Fruit fly (Drosophila melanogaster) whole organism, wandering third instar larva: ENCODE measurements around the gene Vm26Ab.

ENCODE experiments used
- Abd-B ChIP-seq: fragments of >200 bp; optimal IDR thresholded peaks from 2 replicates; lab custom pipeline; 2017; ENCODE audit warnings: missing biosample characterization, missing genetic modification characterization
- CG32264 ChIP-seq: fragments of 200-800 bp; sonication (Bioruptor generic); optimal IDR thresholded peaks from 2 replicates; lab custom pipeline; 2016; ENCODE audit warnings: missing biosample characterization, missing genetic modification characterization
- CG9705 ChIP-seq: fragments of 200-800 bp; sonication (Bioruptor generic); optimal IDR thresholded peaks from 2 replicates; lab custom pipeline; 2018; ENCODE audit warnings: missing biosample characterization, mild to moderate bottlenecking, missing genetic modification characterization
- CrebA ChIP-seq: fragments of 200-800 bp; sonication (Bioruptor generic); optimal IDR thresholded peaks from 2 replicates; lab custom pipeline; 2016; ENCODE audit warnings: missing biosample characterization, mild to moderate bottlenecking, missing genetic modification characterization, borderline replicate concordance
- Dfd ChIP-seq: fragments of >200 bp; optimal IDR thresholded peaks from 2 replicates; lab custom pipeline; 2017; ENCODE audit warnings: missing biosample characterization, missing genetic modification characterization
- Dif ChIP-seq: fragments of 200-275, 200-300 bp; sonication (Bioruptor generic); optimal IDR thresholded peaks from 2 replicates; lab custom pipeline; 2018; ENCODE audit warnings: missing biosample characterization, missing genetic modification characterization; ENCODE audit not compliant: partially characterized antibody
- GATAd ChIP-seq: sonication (Bioruptor generic); optimal IDR thresholded peaks from 2 replicates; lab custom pipeline; 2016; ENCODE audit warnings: missing biosample characterization, missing genetic modification characterization
- HLH106 ChIP-seq: fragments of 200-800 bp; optimal IDR thresholded peaks from 3 replicates; lab custom pipeline; 2019; ENCODE audit warnings: missing biosample characterization, mild to moderate bottlenecking, missing genetic modification characterization, moderate library complexity
- Hnf4 ChIP-seq: fragments of 200-800 bp; sonication (Bioruptor generic); optimal IDR thresholded peaks from 2 replicates; lab custom pipeline; 2016; ENCODE audit warnings: missing biosample characterization, mild to moderate bottlenecking, missing genetic modification characterization
- Hr78 ChIP-seq: fragments of >200 bp; optimal IDR thresholded peaks from 2 replicates; lab custom pipeline; 2017; ENCODE audit warnings: missing biosample characterization, missing genetic modification characterization
- Hr83 ChIP-seq: fragments of 200-300 bp; sonication (Bioruptor generic); optimal IDR thresholded peaks from 2 replicates; lab custom pipeline; 2016; ENCODE audit warnings: missing biosample characterization, mild to moderate bottlenecking, missing genetic modification characterization, moderate library complexity; ENCODE audit not compliant: poor library complexity, severe bottlenecking
- Jra ChIP-seq: sonication (Bioruptor generic); optimal IDR thresholded peaks from 2 replicates; lab custom pipeline; 2016; ENCODE audit warnings: missing biosample characterization, missing genetic modification characterization
- Mio ChIP-seq: sonication (Bioruptor generic); optimal IDR thresholded peaks from 2 replicates; lab custom pipeline; 2016; ENCODE audit warnings: missing biosample characterization, missing genetic modification characterization
- Myc ChIP-seq: fragments of >200 bp; optimal IDR thresholded peaks from 2 replicates; lab custom pipeline; 2017
- N ChIP-seq: fragments of >200 bp; optimal IDR thresholded peaks from 2 replicates; lab custom pipeline; 2018; ENCODE audit warnings: missing biosample characterization, missing external identifiers, missing genetic modification characterization
- OdsH ChIP-seq: fragments of 200-800 bp; sonication (Bioruptor generic); optimal IDR thresholded peaks from 2 replicates; lab custom pipeline; 2016; ENCODE audit warnings: missing biosample characterization, mild to moderate bottlenecking, missing genetic modification characterization
- Rel ChIP-seq, 2 experiments: fragments of 200-800 bp; sonication (Bioruptor generic) in 1 of 2; optimal IDR thresholded peaks; 2 replicates in 1 of 2; 3 replicates in 1 of 2; lab custom pipeline; 2016 to 2019; ENCODE audit warnings: mild to moderate bottlenecking in 2 of 2, missing biosample characterization in 2 of 2, missing genetic modification characterization in 2 of 2, moderate library complexity in 1 of 2
- Sp1 ChIP-seq: fragments of 200-800 bp; sonication (Bioruptor generic); optimal IDR thresholded peaks from 3 replicates; lab custom pipeline; 2019; ENCODE audit warnings: missing biosample characterization, mild to moderate bottlenecking, missing genetic modification characterization, moderate library complexity
- Vsx2 ChIP-seq: fragments of 200-300, 225-300 bp; sonication (Bioruptor generic); optimal IDR thresholded peaks from 2 replicates; lab custom pipeline; 2018; ENCODE audit warnings: missing biosample characterization, missing genetic modification characterization; ENCODE audit not compliant: partially characterized antibody
- br ChIP-seq: fragments of 200-800 bp; sonication (Bioruptor generic); optimal IDR thresholded peaks from 2 replicates; lab custom pipeline; 2016; ENCODE audit warnings: missing biosample characterization, missing genetic modification characterization
- brk ChIP-seq: fragments of 200-800 bp; sonication (Bioruptor generic); optimal IDR thresholded peaks from 2 replicates; lab custom pipeline; 2016; ENCODE audit warnings: missing biosample characterization, mild to moderate bottlenecking, missing genetic modification characterization
- dl ChIP-seq, 2 experiments: fragments of 175-275, 200-275 bp in 1 of 2; fragments of 200-275 bp in 1 of 2; sonication (Bioruptor generic); optimal IDR thresholded peaks; lab custom pipeline; 2018; ENCODE audit warnings: mild to moderate bottlenecking in 2 of 2, missing biosample characterization in 2 of 2, missing genetic modification characterization in 2 of 2, moderate library complexity in 2 of 2; ENCODE audit not compliant: partially characterized antibody in 2 of 2, insufficient read depth in 1 of 2
- dmrt93B ChIP-seq: fragments of 200-800 bp; sonication (Bioruptor generic); optimal IDR thresholded peaks from 2 replicates; lab custom pipeline; 2018; ENCODE audit warnings: missing biosample characterization, mild to moderate bottlenecking, missing genetic modification characterization
- dsf ChIP-seq: sonication (Bioruptor generic); optimal IDR thresholded peaks from 2 replicates; lab custom pipeline; 2016; ENCODE audit warnings: missing biosample characterization, missing genetic modification characterization, borderline replicate concordance
- ey ChIP-seq: fragments of 200-800 bp; sonication (Bioruptor generic); optimal IDR thresholded peaks from 2 replicates; lab custom pipeline; 2016; ENCODE audit warnings: missing biosample characterization, missing genetic modification characterization
- foxo ChIP-seq, 2 experiments: fragments of 200-800 bp; sonication (Bioruptor generic); optimal IDR thresholded peaks; 2 replicates in 1 of 2; 3 replicates in 1 of 2; lab custom pipeline; 2016 to 2017; ENCODE audit warnings: missing biosample characterization in 2 of 2, missing genetic modification characterization in 2 of 2
- fru ChIP-seq: fragments of 200-800 bp; sonication (Bioruptor generic); optimal IDR thresholded peaks from 3 replicates; lab custom pipeline; 2016; ENCODE audit warnings: missing biosample characterization, mild to moderate bottlenecking, missing genetic modification characterization
- h ChIP-seq: fragments of 200-800 bp; sonication (Bioruptor generic); optimal IDR thresholded peaks from 3 replicates; lab custom pipeline; 2016; ENCODE audit warnings: missing biosample characterization, mild to moderate bottlenecking, missing genetic modification characterization
- jim ChIP-seq: fragments of 175-275, 200-325 bp; sonication (Bioruptor generic); optimal IDR thresholded peaks from 2 replicates; lab custom pipeline; 2016; ENCODE audit warnings: missing biosample characterization, mild to moderate bottlenecking, missing genetic modification characterization
- lola ChIP-seq: fragments of >200 bp; optimal IDR thresholded peaks from 2 replicates; lab custom pipeline; 2017; ENCODE audit warnings: missing biosample characterization, missing genetic modification characterization
- pan ChIP-seq: fragments of >200 bp; optimal IDR thresholded peaks from 2 replicates; lab custom pipeline; 2017
- psq ChIP-seq: fragments of 200-800 bp; sonication (Bioruptor generic); optimal IDR thresholded peaks from 3 replicates; lab custom pipeline; 2017; ENCODE audit warnings: missing biosample characterization, mild to moderate bottlenecking, missing genetic modification characterization, moderate library complexity
- rgr ChIP-seq: fragments of 200-800 bp; sonication (Bioruptor generic); optimal IDR thresholded peaks from 3 replicates; lab custom pipeline; 2016; ENCODE audit warnings: missing biosample characterization, mild to moderate bottlenecking, missing genetic modification characterization
- sage ChIP-seq: fragments of 200-800 bp; sonication (Bioruptor generic); optimal IDR thresholded peaks from 2 replicates; lab custom pipeline; 2016; ENCODE audit warnings: missing biosample characterization, mild to moderate bottlenecking, missing genetic modification characterization
- sv ChIP-seq: fragments of 200-800 bp; sonication (Bioruptor generic); optimal IDR thresholded peaks from 3 replicates; lab custom pipeline; 2016; ENCODE audit warnings: missing biosample characterization, missing genetic modification characterization
- tai ChIP-seq: sonication (Bioruptor generic); optimal IDR thresholded peaks from 2 replicates; lab custom pipeline; 2016; ENCODE audit warnings: missing biosample characterization, missing genetic modification characterization
- usp ChIP-seq: fragments of >200 bp; optimal IDR thresholded peaks from 2 replicates; lab custom pipeline; 2017; ENCODE audit warnings: missing biosample characterization, missing genetic modification characterization
- woc ChIP-seq: sonication (Bioruptor generic); optimal IDR thresholded peaks from 2 replicates; lab custom pipeline; 2016; ENCODE audit warnings: missing biosample characterization, mild to moderate bottlenecking, missing genetic modification characterization

The Vm26Ab gene

DNA sequence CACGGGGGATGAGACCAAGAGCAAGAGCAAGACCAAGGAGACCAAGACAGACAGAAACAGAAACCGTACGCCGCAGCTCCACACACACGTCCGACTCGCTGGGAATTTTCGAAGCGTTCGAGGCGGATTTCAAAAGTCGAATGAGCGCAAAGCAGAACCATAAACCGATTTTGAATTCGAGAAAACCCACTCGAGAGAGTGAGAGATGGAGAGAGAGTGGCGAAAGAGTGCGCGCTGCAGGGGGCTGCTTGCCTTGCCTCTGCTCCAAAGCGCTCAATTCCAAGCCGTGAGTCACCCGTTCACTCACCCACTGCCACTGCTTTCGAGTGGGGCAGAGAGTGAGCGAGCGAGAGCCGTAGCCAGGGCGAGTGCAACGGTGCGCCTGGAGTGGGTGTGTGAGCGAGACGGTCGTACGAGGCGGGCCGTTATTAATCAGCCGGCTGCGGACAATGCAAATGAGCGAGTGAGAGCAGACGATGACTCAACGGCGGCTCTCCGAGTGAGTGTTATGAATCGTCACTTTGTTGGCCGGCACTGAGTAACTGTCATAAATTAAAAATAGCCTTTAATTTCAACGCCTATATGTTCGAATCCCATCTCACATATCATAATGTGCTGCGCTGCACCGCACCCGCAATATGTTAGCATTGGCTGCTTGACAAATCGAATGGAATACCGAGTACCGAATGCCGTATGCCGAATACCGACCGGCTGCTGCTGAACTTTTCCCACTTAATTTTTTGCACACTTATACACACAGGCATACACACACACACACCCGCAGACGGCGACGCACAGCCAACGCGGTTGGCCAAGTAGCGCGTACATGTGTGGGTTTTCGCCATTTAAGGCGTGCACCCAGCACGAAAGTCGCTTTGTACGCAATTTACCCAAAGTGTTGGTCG lies 23.4 kb downstream of the Vm26Ab start (continued):
- TF ChIP-seq h (GFP tag; lab: Kevin White, UChicago) = peak; percentile 77
- peak; percentile 26 for TF ChIP-seq woc (GFP tag; lab: Kevin White, UChicago)
- peak; percentile 84 for TF ChIP-seq CrebA (GFP tag; lab: Kevin White, UChicago)
- peak; percentile 39 for TF ChIP-seq sage (GFP tag; lab: Kevin White, UChicago)
- TF ChIP-seq Abd-B (GFP tag; lab: Kevin White, UChicago) = no peak
- no peak for TF ChIP-seq sv (GFP tag; lab: Kevin White, UChicago)

DNA sequence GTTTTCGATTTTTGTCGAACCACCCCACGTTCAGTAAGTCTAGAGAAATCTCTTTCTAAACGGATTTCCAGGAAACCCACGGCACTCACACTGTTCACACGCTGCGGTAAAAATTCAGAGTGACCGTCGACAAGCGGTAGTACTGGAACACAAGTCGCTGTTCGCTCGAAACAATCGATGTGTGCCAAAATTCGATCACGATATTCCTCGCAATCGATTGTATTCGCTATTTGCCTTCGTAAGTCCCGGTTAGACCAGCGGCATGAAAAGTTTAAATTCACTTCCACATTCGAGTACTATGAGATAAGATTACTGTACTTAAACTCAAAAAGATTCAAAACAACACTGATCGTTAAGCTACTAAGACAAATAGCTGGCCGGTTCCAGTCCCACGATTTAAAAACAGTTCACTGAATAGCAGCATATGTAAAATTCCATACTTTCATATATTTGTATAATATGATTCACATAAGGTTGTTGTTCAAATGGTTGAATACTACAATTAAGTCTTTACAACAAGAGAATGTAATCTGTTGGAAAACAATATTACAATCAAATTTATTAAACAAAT lies 24.1 kb downstream of the Vm26Ab start, which contains the start of gene chic:
chic (minus strand) TSS at position 157 of the 571 bp plus-strand sequence.
- TF ChIP-seq brk (GFP tag; lab: Kevin White, UChicago) = no peak
- no peak for TF ChIP-seq N (GFP tag; lab: Kevin White, UChicago)
- TF ChIP-seq lola = no peak
- TF ChIP-seq ey = peak; percentile 45
- TF ChIP-seq psq = no peak
- no peak for TF ChIP-seq dl (GFP tag; optimal IDR thresholded peaks at IDR 0.05; lab: Kevin White, UChicago; ENCODE audit: insufficient read depth in 1 of 2, partially characterized antibody in 2 of 2)
- peak; percentile 19 for TF ChIP-seq fru (GFP tag; lab: Kevin White, UChicago)
- TF ChIP-seq foxo (GFP tag; optimal IDR thresholded peaks at IDR 0.05; lab: Kevin White, UChicago) = peak in 1 of 2 experiments; percentile 53
- TF ChIP-seq Sp1 (GFP tag; lab: Kevin White, UChicago) = peak; percentile 37
- peak; percentile 29 for TF ChIP-seq rgr (GFP tag; lab: Kevin White, UChicago)
- no peak for TF ChIP-seq pan
- TF ChIP-seq CG32264 (GFP tag; lab: Kevin White, UChicago) = no peak
- no peak for TF ChIP-seq CrebA (GFP tag; lab: Kevin White, UChicago)
- peak; percentile 39 for TF ChIP-seq h (GFP tag; lab: Kevin White, UChicago)
- peak; percentile 65 for TF ChIP-seq Hr83
- no peak for TF ChIP-seq Hr78 (GFP tag; lab: Kevin White, UChicago)
- no peak for TF ChIP-seq Myc (lab: Kevin White, UChicago)
- TF ChIP-seq Dfd (GFP tag; lab: Kevin White, UChicago) = no peak
- TF ChIP-seq dsf (GFP tag; lab: Kevin White, UChicago) = no peak
- TF ChIP-seq sv (GFP tag; lab: Kevin White, UChicago) = no peak
- TF ChIP-seq Dif = no peak
- no peak for TF ChIP-seq jim (GFP tag; lab: Kevin White, UChicago)
- peak; percentile 45 for TF ChIP-seq tai (GFP tag; lab: Kevin White, UChicago)
- no peak for TF ChIP-seq Vsx2 (GFP tag; lab: Kevin White, UChicago)
- no peak for TF ChIP-seq br (GFP tag; lab: Kevin White, UChicago)
- TF ChIP-seq Abd-B (GFP tag; lab: Kevin White, UChicago) = no peak
- no peak for TF ChIP-seq dmrt93B (GFP tag; lab: Kevin White, UChicago)
- TF ChIP-seq sage (GFP tag; lab: Kevin White, UChicago) = no peak
- TF ChIP-seq woc (GFP tag; lab: Kevin White, UChicago) = peak; percentile 56
- TF ChIP-seq CG9705 = no peak
- TF ChIP-seq GATAd = no peak
- no peak for TF ChIP-seq usp (GFP tag; lab: Kevin White, UChicago)
- no peak for TF ChIP-seq Rel (GFP tag; optimal IDR thresholded peaks at IDR 0.05; lab: Kevin White, UChicago)
- peak; percentile 89 for TF ChIP-seq Rel (tag; optimal IDR thresholded peaks at IDR 0.05; lab: Kevin White, UChicago)
- TF ChIP-seq Mio (GFP tag; lab: Kevin White, UChicago) = no peak
- TF ChIP-seq Hnf4 = peak; percentile 43
- TF ChIP-seq OdsH (GFP tag; lab: Kevin White, UChicago) = no peak
- TF ChIP-seq Jra (GFP tag; lab: Kevin White, UChicago) = no peak
- peak; percentile 36 for TF ChIP-seq HLH106 (tag; lab: Kevin White, UChicago)
- TF ChIP-seq, all 38 proteins: peak for 12
